Fruit fly (Drosophila melanogaster): ENCODE data around the gene Fuca.

The Fuca gene

DNA sequence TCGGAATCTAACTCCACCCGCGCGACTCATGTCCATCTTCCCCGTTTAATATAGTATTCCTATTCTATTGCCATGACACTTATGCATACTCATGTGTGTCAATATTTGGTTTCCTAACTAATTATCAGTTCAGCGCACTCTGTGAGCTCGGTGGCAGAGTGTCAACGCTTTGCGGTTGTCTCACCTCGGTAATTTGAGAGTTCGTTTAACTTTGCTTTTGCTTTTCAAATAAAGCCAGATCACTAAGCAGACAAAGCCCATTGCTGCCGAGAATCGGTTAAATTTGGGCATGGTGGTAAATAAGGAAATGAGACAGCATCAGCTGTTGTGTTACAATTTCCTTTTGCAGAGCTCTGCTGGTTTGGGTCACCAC is 17.8 kb upstream of the Fuca start (continued):
- TF ChIP-seq Poxn (GFP tag; IDR thresholded peaks at IDR 0.05) (no peak), lbe (GFP tag; optimal IDR thresholded peaks at IDR 0.05) (no peak), Doc3 (GFP tag; IDR thresholded peaks at IDR 0.05; ENCODE audit: partially characterized antibody) (no peak), Hey (tag; optimal IDR thresholded peaks at IDR 0.05) (peak; percentile 3), corto (GFP tag; optimal IDR thresholded peaks at IDR 0.05) (no peak), B-H1 (GFP tag; IDR thresholded peaks at IDR 0.05) (no peak; the same call in 2 of the 3 replicates), CG5953 (GFP tag; IDR thresholded peaks at IDR 0.05) (no peak), ssp (GFP tag; IDR thresholded peaks at IDR 0.05) (no peak), cg (GFP tag; optimal IDR thresholded peaks at IDR 0.05) (no peak), sisA (GFP tag; IDR thresholded peaks at IDR 0.05) (no peak), Lpt (GFP tag; optimal IDR thresholded peaks at IDR 0.05) (no peak), CG17361 (GFP tag; IDR thresholded peaks at IDR 0.05) (no peak), hb (GFP tag; IDR thresholded peaks at IDR 0.05; ENCODE audit: partially characterized antibody) (no peak), nerfin-1 (tag; optimal IDR thresholded peaks at IDR 0.05) (peak; percentile 8), CG2120 (GFP tag; optimal IDR thresholded peaks at IDR 0.05) (no peak), zfh2 (GFP tag; optimal IDR thresholded peaks at IDR 0.05) (no peak), CG12104 (GFP tag; optimal IDR thresholded peaks at IDR 0.05) (no peak), cato (GFP tag; optimal IDR thresholded peaks at IDR 0.05; ENCODE audit: borderline replicate concordance) (no peak), br (optimal IDR thresholded peaks at IDR 0.05) (no peak), kay (GFP tag; optimal IDR thresholded peaks at IDR 0.05) (peak; percentile 38), Neu2 (GFP tag; optimal IDR thresholded peaks at IDR 0.05; ENCODE audit: borderline replicate concordance) (no peak), toy (GFP tag; IDR thresholded peaks at IDR 0.05) (no peak), amos (GFP tag; IDR thresholded peaks at IDR 0.05; ENCODE audit: partially characterized antibody) (no peak), z (GFP tag; IDR thresholded peaks at IDR 0.05) (no peak), CG3995 (GFP tag; optimal IDR thresholded peaks at IDR 0.05) (no peak), tx (GFP tag; optimal IDR thresholded peaks at IDR 0.05) (no peak), CG12071 (GFP tag; optimal IDR thresholded peaks at IDR 0.05) (peak; percentile 72), CG2712 (tag; optimal IDR thresholded peaks at IDR 0.05) (peak; percentile 9), CG12659 (GFP tag; optimal IDR thresholded peaks at IDR 0.05) (peak; percentile 13), twi (tag; optimal IDR thresholded peaks at IDR 0.05) (no peak), cad (GFP tag; optimal IDR thresholded peaks at IDR 0.05) (no peak), CG8388 (GFP tag; optimal IDR thresholded peaks at IDR 0.05) (no peak), Nf-YB (GFP tag; optimal IDR thresholded peaks at IDR 0.05) (no peak), CG11398 (GFP tag; optimal IDR thresholded peaks at IDR 0.05) (peak; percentile 6), CG6654 (GFP tag; optimal IDR thresholded peaks at IDR 0.05) (no peak), dmrt99B (tag; optimal IDR thresholded peaks at IDR 0.05) (no peak), jumu (GFP tag; optimal IDR thresholded peaks at IDR 0.05) (no peak), CG10274 (GFP tag; optimal IDR thresholded peaks at IDR 0.05) (no peak), CG10543 (GFP tag; optimal IDR thresholded peaks at IDR 0.05) (peak; percentile 10), lov (optimal IDR thresholded peaks at IDR 0.05) (no peak), lov (GFP tag; IDR thresholded peaks at IDR 0.05) (0 out of 3 replicates have a peak, but pooled peaks have one; percentile 12), ken (GFP tag; IDR thresholded peaks at IDR 0.05) (no peak), CG11560 (tag; IDR thresholded peaks at IDR 0.05) (no peak), Xrp1 (GFP tag; IDR thresholded peaks at IDR 0.05) (peak; percentile 54; the same call in 1 of the 2 replicates)
